Worm (Caenorhabditis elegans): ENCODE data around the gene agl-1.

Gene agl-1

ce11 chrII:14393766-14394165 is 35.9 kb upstream of the agl-1 start:
- TF ChIP-seq aly-1 (tag; optimal IDR thresholded peaks at IDR 0.05) (no peak), tbx-11 (GFP tag; IDR thresholded peaks at IDR 0.05) (no peak), ama-1 (optimal IDR thresholded peaks at IDR 0.05) (no peak)

- TF ChIP-seq hmg-4 (GFP tag; optimal IDR thresholded peaks at IDR 0.05) (peak; percentile 29), hmbx-1 (tag; optimal IDR thresholded peaks at IDR 0.05) (no peak), tbx-37 (GFP tag; conservative IDR thresholded peaks at IDR 0.05) (no peak), pes-1 (GFP tag; IDR thresholded peaks at IDR 0.05) (no peak), tra-4 (tag; optimal IDR thresholded peaks at IDR 0.05) (no peak), F13C5.2 (tag; optimal IDR thresholded peaks at IDR 0.05) (peak; percentile 4), sea-1 (GFP tag; conservative IDR thresholded peaks at IDR 0.05) (no peak), ceh-36 (tag; optimal IDR thresholded peaks at IDR 0.05) (no peak), ceh-13 (GFP tag; optimal IDR thresholded peaks at IDR 0.05) (no peak), flt-1 (GFP tag; IDR thresholded peaks at IDR 0.05) (no peak), scrt-1 (GFP tag; IDR thresholded peaks at IDR 0.05) (no peak), ama-1 (optimal IDR thresholded peaks at IDR 0.05) (no peak), B0310.2 (tag; optimal IDR thresholded peaks at IDR 0.05) (no peak), ets-7 (tag; optimal IDR thresholded peaks at IDR 0.05) (no peak), aly-1 (tag; optimal IDR thresholded peaks at IDR 0.05) (no peak), tbx-11 (GFP tag; IDR thresholded peaks at IDR 0.05) (0 out of 2 replicates have a peak, but pooled peaks have one; percentile 9)
Measured at ce11 chrII:14390036-14390763, 32.3 kb upstream of the agl-1 start, which contains the start of the genes kbp-3 and nurf-1. TSS of gene kbp-3 (minus strand) at chrII:14390078. TSS of gene nurf-1 (plus strand) at chrII:14390713.

ce11 chrII:14388213-14388612 is 30.3 kb upstream of the agl-1 start, which contains the start of gene F26H11.8:
TSS of gene F26H11.8 (plus strand) at chrII:14388513.
- no peak for TF ChIP-seq sea-1 (GFP tag; conservative IDR thresholded peaks at IDR 0.05)
- no peak for TF ChIP-seq hmg-4 (GFP tag; optimal IDR thresholded peaks at IDR 0.05)
- TF ChIP-seq ceh-36 (tag; optimal IDR thresholded peaks at IDR 0.05), result no peak
- TF ChIP-seq tbx-37 (GFP tag; conservative IDR thresholded peaks at IDR 0.05), result no peak
- no peak for TF ChIP-seq pes-1 (GFP tag; IDR thresholded peaks at IDR 0.05)
- TF ChIP-seq hmbx-1 (tag; optimal IDR thresholded peaks at IDR 0.05), result no peak
- no peak for TF ChIP-seq tbx-11 (GFP tag; IDR thresholded peaks at IDR 0.05)
- TF ChIP-seq ets-7 (tag; optimal IDR thresholded peaks at IDR 0.05), result no peak
- no peak for TF ChIP-seq flt-1 (GFP tag; IDR thresholded peaks at IDR 0.05)
- TF ChIP-seq B0310.2 (tag; optimal IDR thresholded peaks at IDR 0.05), result no peak
- TF ChIP-seq F13C5.2 (tag; optimal IDR thresholded peaks at IDR 0.05), result no peak
- no peak for TF ChIP-seq scrt-1 (GFP tag; IDR thresholded peaks at IDR 0.05)
- TF ChIP-seq tra-4 (tag; optimal IDR thresholded peaks at IDR 0.05), result no peak
- TF ChIP-seq hnd-1 (tag; optimal IDR thresholded peaks at IDR 0.05), result no peak
- no peak for TF ChIP-seq ama-1 (optimal IDR thresholded peaks at IDR 0.05)
- no peak for TF ChIP-seq aly-1 (tag; optimal IDR thresholded peaks at IDR 0.05)
- no peak for TF ChIP-seq ceh-13 (GFP tag; optimal IDR thresholded peaks at IDR 0.05)

- TF ChIP-seq aly-1 (tag; optimal IDR thresholded peaks at IDR 0.05) (no peak), F13C5.2 (tag; optimal IDR thresholded peaks at IDR 0.05) (peak; percentile 66)
Measured at ce11 chrII:14383644-14384043, 25.7 kb upstream of the agl-1 start, which contains the start of gene mes-2. TSS of gene mes-2 (plus strand) at chrII:14383973.

ce11 chrII:14381450-14381849 is 23.5 kb upstream of the agl-1 start, which contains the start of gene sdz-26:
TSS of gene sdz-26 (plus strand) at chrII:14381750.
- TF ChIP-seq pes-1 (GFP tag; IDR thresholded peaks at IDR 0.05), result no peak

- TF ChIP-seq flt-1 (GFP tag; IDR thresholded peaks at IDR 0.05) (no peak), ama-1 (optimal IDR thresholded peaks at IDR 0.05) (no peak), pes-1 (GFP tag; IDR thresholded peaks at IDR 0.05) (no peak), hmg-4 (GFP tag; optimal IDR thresholded peaks at IDR 0.05) (no peak), tbx-11 (GFP tag; IDR thresholded peaks at IDR 0.05) (no peak), tra-4 (tag; optimal IDR thresholded peaks at IDR 0.05) (no peak), hmbx-1 (tag; optimal IDR thresholded peaks at IDR 0.05) (no peak), hnd-1 (tag; optimal IDR thresholded peaks at IDR 0.05) (no peak), aly-1 (tag; optimal IDR thresholded peaks at IDR 0.05) (no peak), ceh-36 (tag; optimal IDR thresholded peaks at IDR 0.05) (no peak), F13C5.2 (tag; optimal IDR thresholded peaks at IDR 0.05) (no peak), sea-1 (GFP tag; conservative IDR thresholded peaks at IDR 0.05) (no peak), B0310.2 (tag; optimal IDR thresholded peaks at IDR 0.05) (no peak), tbx-37 (GFP tag; conservative IDR thresholded peaks at IDR 0.05) (no peak), ets-7 (tag; optimal IDR thresholded peaks at IDR 0.05) (no peak), scrt-1 (GFP tag; IDR thresholded peaks at IDR 0.05) (no peak), ceh-13 (GFP tag; optimal IDR thresholded peaks at IDR 0.05) (no peak)
Measured at ce11 chrII:14380778-14381177, 22.9 kb upstream of the agl-1 start.

- TF ChIP-seq scrt-1 (GFP tag; IDR thresholded peaks at IDR 0.05) (no peak), hnd-1 (tag; optimal IDR thresholded peaks at IDR 0.05) (no peak), aly-1 (tag; optimal IDR thresholded peaks at IDR 0.05) (no peak), pes-1 (GFP tag; IDR thresholded peaks at IDR 0.05) (no peak), sea-1 (GFP tag; conservative IDR thresholded peaks at IDR 0.05) (no peak), ama-1 (optimal IDR thresholded peaks at IDR 0.05) (no peak), tbx-37 (GFP tag; conservative IDR thresholded peaks at IDR 0.05) (no peak), hmg-4 (GFP tag; optimal IDR thresholded peaks at IDR 0.05) (no peak), F13C5.2 (tag; optimal IDR thresholded peaks at IDR 0.05) (no peak), ceh-36 (tag; optimal IDR thresholded peaks at IDR 0.05) (no peak), ets-7 (tag; optimal IDR thresholded peaks at IDR 0.05) (no peak), flt-1 (GFP tag; IDR thresholded peaks at IDR 0.05) (no peak), hmbx-1 (tag; optimal IDR thresholded peaks at IDR 0.05) (no peak), B0310.2 (tag; optimal IDR thresholded peaks at IDR 0.05) (no peak)
Measured at ce11 chrII:14377796-14378195, 19.9 kb upstream of the agl-1 start, which contains the start of gene acr-20. TSS of gene acr-20 (minus strand) at chrII:14377896.

Data from whole organism, early embryonic.